Worm (Caenorhabditis elegans): ENCODE measurements around the gene C25E10.17.
A peak's percentile ranks its signal among the peaks of the same experiment; 100 is the strongest.

The C25E10.17 gene

ce11 chrV:9085845-9086244 lies 38.4 kb upstream of the C25E10.17 start (continued):
- TF ChIP-seq egl-27 (tag; optimal IDR thresholded peaks at IDR 0.05) (no peak), hlh-11 (tag; optimal IDR thresholded peaks at IDR 0.05) (peak; percentile 67), cey-2 (tag; optimal IDR thresholded peaks at IDR 0.05; ENCODE audit: borderline replicate concordance, insufficient read depth) (peak; percentile 17)

ce11 chrV:9084252-9084651 lies 36.8 kb upstream of the C25E10.17 start:
- no peak for TF ChIP-seq lin-1 (GFP tag; IDR thresholded peaks at IDR 0.05)
- TF ChIP-seq saeg-2 (GFP tag; IDR thresholded peaks at IDR 0.05), result no peak
- TF ChIP-seq cey-2 (tag; optimal IDR thresholded peaks at IDR 0.05; ENCODE audit: borderline replicate concordance, insufficient read depth), result no peak
- TF ChIP-seq zfp-2 (tag; optimal IDR thresholded peaks at IDR 0.05), result no peak
- no peak for TF ChIP-seq unc-130 (GFP tag; optimal IDR thresholded peaks at IDR 0.05)
- TF ChIP-seq duxl-1 (tag; optimal IDR thresholded peaks at IDR 0.05; ENCODE audit: poor library complexity), result no peak
- TF ChIP-seq nhr-102 (tag; optimal IDR thresholded peaks at IDR 0.05), result no peak
- TF ChIP-seq egl-27 (tag; optimal IDR thresholded peaks at IDR 0.05), result no peak
- 0 out of 2 replicates have a peak, but pooled peaks have one; percentile 30 for TF ChIP-seq dmd-6 (GFP tag; IDR thresholded peaks at IDR 0.05)
- no peak for TF ChIP-seq ZK337.2 (GFP tag; IDR thresholded peaks at IDR 0.05)
- TF ChIP-seq nhr-28 (tag; optimal IDR thresholded peaks at IDR 0.05), result peak; percentile 48
- TF ChIP-seq ceh-28 (tag; optimal IDR thresholded peaks at IDR 0.05), result no peak
- no peak for TF ChIP-seq aly-2 (tag; optimal IDR thresholded peaks at IDR 0.05)
- TF ChIP-seq nhr-42 (GFP tag; IDR thresholded peaks at IDR 0.05), result no peak
- no peak for TF ChIP-seq mxl-3 (GFP tag; optimal IDR thresholded peaks at IDR 0.05)
- no peak for TF ChIP-seq skn-1 (tag; optimal IDR thresholded peaks at IDR 0.05)
- TF ChIP-seq mdl-1 (tag; optimal IDR thresholded peaks at IDR 0.05), result peak in 1 of 2 experiments; percentile 24

- TF ChIP-seq F26F4.8 (GFP tag; conservative IDR thresholded peaks at IDR 0.05) (no peak), gei-8 (GFP tag; optimal IDR thresholded peaks at IDR 0.05) (no peak), pqm-1 (tag; optimal IDR thresholded peaks at IDR 0.05) (no peak), unc-39 (tag; optimal IDR thresholded peaks at IDR 0.05) (no peak), ceh-82 (tag; optimal IDR thresholded peaks at IDR 0.05) (no peak), T20F7.1 (GFP tag; optimal IDR thresholded peaks at IDR 0.05) (no peak), zag-1 (tag; optimal IDR thresholded peaks at IDR 0.05) (no peak), hlh-11 (tag; optimal IDR thresholded peaks at IDR 0.05) (peak; percentile 9), daf-8 (GFP tag; IDR thresholded peaks at IDR 0.05) (no peak), aha-1 (tag) (no peak), set-16 (GFP tag; IDR thresholded peaks at IDR 0.05) (no peak), nhr-25 (tag; optimal IDR thresholded peaks at IDR 0.05; ENCODE audit: borderline replicate concordance, insufficient read depth) (no peak), nhr-28 (tag; optimal IDR thresholded peaks at IDR 0.05) (peak; percentile 37), aly-2 (tag; optimal IDR thresholded peaks at IDR 0.05) (no peak), skn-1 (tag; optimal IDR thresholded peaks at IDR 0.05) (no peak), ZK546.5 (tag; optimal IDR thresholded peaks at IDR 0.05) (no peak), ceh-32 (tag; optimal IDR thresholded peaks at IDR 0.05; ENCODE audit: poor library complexity) (no peak), Y105C5A.15 (GFP tag; IDR thresholded peaks at IDR 0.05) (no peak), egl-43 (GFP tag; IDR thresholded peaks at IDR 0.05) (no peak), hif-1 (tag; optimal IDR thresholded peaks at IDR 0.05) (no peak), D1046.2 (GFP tag; IDR thresholded peaks at IDR 0.05) (no peak), unc-62 (GFP tag; optimal IDR thresholded peaks at IDR 0.05 in 1 of 2) (peak in 1 of 2 experiments; percentile 95), unc-62 (tag; optimal IDR thresholded peaks at IDR 0.05) (no peak)
Measured at ce11 chrV:9082350-9082749, 34.9 kb upstream of the C25E10.17 start.

- TF ChIP-seq daf-16 (GFP tag; optimal IDR thresholded peaks at IDR 0.05) (no peak), daf-16 (tag; optimal IDR thresholded peaks at IDR 0.05) (peak; percentile 71), nhr-102 (tag; optimal IDR thresholded peaks at IDR 0.05) (no peak), pqm-1 (tag; optimal IDR thresholded peaks at IDR 0.05) (peak; percentile 44), Y105C5A.15 (GFP tag; IDR thresholded peaks at IDR 0.05) (no peak), pha-4 (GFP tag; IDR thresholded peaks at IDR 0.05) (no peak), pha-4 (tag; optimal IDR thresholded peaks at IDR 0.05) (peak; percentile 62), nhr-77 (tag; optimal IDR thresholded peaks at IDR 0.05) (peak; percentile 4), egl-43 (GFP tag; IDR thresholded peaks at IDR 0.05) (no peak), nhr-76 (tag; optimal IDR thresholded peaks at IDR 0.05) (no peak), dve-1 (tag; optimal IDR thresholded peaks at IDR 0.05; ENCODE audit: insufficient read depth) (peak; percentile 70), aha-1 (tag) (peak; percentile 65), nhr-25 (tag; optimal IDR thresholded peaks at IDR 0.05; ENCODE audit: borderline replicate concordance, insufficient read depth) (no peak), hlh-30 (tag; optimal IDR thresholded peaks at IDR 0.05; ENCODE audit: insufficient read depth) (peak; percentile 29), jun-1 (tag; optimal IDR thresholded peaks at IDR 0.05) (no peak), hif-1 (tag; optimal IDR thresholded peaks at IDR 0.05) (peak in 1 of 2 experiments; percentile 16), madf-5 (GFP tag; IDR thresholded peaks at IDR 0.05) (no peak)
Measured at ce11 chrV:9081410-9081809, 34.0 kb upstream of the C25E10.17 start.

Data from whole organism, L4 larva.